Worm (Caenorhabditis elegans) whole organism, late embryonic: ENCODE measurements around the gene C48D1.9.

ENCODE experiments used
- F13H6.1 ChIP-seq: sonication (generic microtip); optimal IDR thresholded peaks from 2 replicates; lab custom pipeline; 2016; ENCODE audit warnings: missing genetic modification characterization, missing compliant biosample characterization
- ahr-1 ChIP-seq: sonication (generic microtip); optimal IDR thresholded peaks from 2 replicates; lab custom pipeline; 2016; ENCODE audit warnings: missing genetic modification characterization, missing compliant biosample characterization
- ama-1 ChIP-seq: fragments of 150-350 bp; optimal IDR thresholded peaks from 2 replicates; lab custom pipeline; 2014
- elt-2 ChIP-seq: sonication (generic microtip); optimal IDR thresholded peaks from 2 replicates; lab custom pipeline; 2016; ENCODE audit warnings: missing genetic modification reagents, missing genetic modification characterization, missing compliant biosample characterization
- lim-6 ChIP-seq: sonication (generic microtip); optimal IDR thresholded peaks from 2 replicates; lab custom pipeline; 2016; ENCODE audit warnings: missing genetic modification characterization, missing compliant biosample characterization
- nhr-11 ChIP-seq: fragments of 150-350 bp; optimal IDR thresholded peaks from 2 replicates; lab custom pipeline; 2014; ENCODE audit warnings: missing biosample characterization, missing genetic modification characterization
- odd-2 ChIP-seq: sonication (generic microtip); optimal IDR thresholded peaks from 2 replicates; lab custom pipeline; 2017; ENCODE audit warnings: antibody characterized with exemption, mild to moderate bottlenecking, missing genetic modification characterization, missing compliant biosample characterization
- pros-1 ChIP-seq: fragments of 150-350 bp; optimal IDR thresholded peaks from 2 replicates; lab custom pipeline; 2014; ENCODE audit warnings: missing biosample characterization, missing genetic modification reagents, missing genetic modification characterization
- sdc-2 ChIP-seq: sonication (generic microtip); optimal IDR thresholded peaks from 2 replicates; lab custom pipeline; 2016; ENCODE audit warnings: missing genotype, missing genetic modification characterization, missing compliant biosample characterization
- tbx-2 ChIP-seq: sonication (generic microtip); optimal IDR thresholded peaks from 2 replicates; lab custom pipeline; 2016; ENCODE audit warnings: missing genetic modification characterization, missing compliant biosample characterization
- tbx-7 ChIP-seq: sonication (generic microtip); optimal IDR thresholded peaks from 2 replicates; lab custom pipeline; 2016; ENCODE audit warnings: missing genotype, missing genetic modification characterization, missing compliant biosample characterization
- unc-86 ChIP-seq: sonication (generic microtip); optimal IDR thresholded peaks from 2 replicates; lab custom pipeline; 2016; ENCODE audit warnings: missing genetic modification characterization, missing compliant biosample characterization

ce11 chrIV:13243375-13243774, 33.9 kb upstream of the C48D1.9 start, which contains the start of gene JC8.4:
- no peak for TF ChIP-seq lim-6 (tag; lab: Kevin White, UChicago)
- TF ChIP-seq elt-2 (tag; lab: Kevin White, UChicago): no peak
- no peak for TF ChIP-seq odd-2
- no peak for TF ChIP-seq pros-1
- TF ChIP-seq F13H6.1: no peak
- no peak for TF ChIP-seq ahr-1 (tag; lab: Kevin White, UChicago)
- no peak for TF ChIP-seq tbx-7 (tag; lab: Kevin White, UChicago)
- no peak for TF ChIP-seq unc-86 (tag; lab: Kevin White, UChicago)
- TF ChIP-seq sdc-2 (tag; lab: Kevin White, UChicago): no peak
- TF ChIP-seq nhr-11 (tag; lab: Kevin White, UChicago): no peak
- TF ChIP-seq ama-1 (lab: Kevin White, UChicago): no peak
- no peak for TF ChIP-seq tbx-2 (tag; lab: Kevin White, UChicago)
